Fruit fly (Drosophila melanogaster) S2 (cell line): ENCODE results near the gene spri.
A peak's percentile ranks its signal among the peaks of the same experiment; 100 is the strongest.

Experiments used
- CG8478 ChIP-seq: fragments of >200 bp; optimal IDR thresholded peaks from 2 replicates; lab custom pipeline; 2018
- CTCF ChIP-seq, 2 experiments: fragments of >200 bp; optimal IDR thresholded peaks; 2 replicates each; lab custom pipeline; 2018

- TF ChIP-seq CG8478 (lab: Kevin White, UChicago) (peak; percentile 70), CTCF (optimal IDR thresholded peaks at IDR 0.05; lab: Kevin White, UChicago) (peak; percentile 38 to 41)
These were observed 112.5 kb downstream of the spri start for dm6 chrX:10472614-10473248.
